Worm (Caenorhabditis elegans): Measurements from ENCODE around the gene C09B9.2.

DNA sequence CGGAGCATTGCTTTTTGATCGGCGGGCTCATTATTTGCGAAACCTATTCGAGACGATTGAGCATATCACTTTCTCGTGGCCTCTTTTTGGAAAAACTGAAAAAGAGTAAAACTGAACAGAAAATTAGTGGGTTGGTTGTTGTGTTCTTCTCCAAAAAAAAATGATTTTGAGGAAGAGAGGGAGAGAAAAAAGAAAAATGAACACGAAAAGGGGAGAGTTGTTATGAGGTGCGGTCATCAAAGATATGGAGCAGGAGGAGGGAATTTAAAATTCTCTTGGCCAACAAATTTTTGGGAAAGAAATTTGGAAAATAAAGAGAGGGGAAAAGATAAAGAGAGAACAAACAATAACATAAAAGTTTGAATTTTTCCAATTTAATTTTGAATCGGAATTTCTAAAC is 16.3 kb downstream of the C09B9.2 start, which contains the start of gene hot-9:
- TF ChIP-seq ceh-28 (tag; optimal IDR thresholded peaks at IDR 0.05) (no peak), mdl-1 (tag; optimal IDR thresholded peaks at IDR 0.05) (no peak), aly-2 (tag; optimal IDR thresholded peaks at IDR 0.05) (no peak), nfya-1 (tag; optimal IDR thresholded peaks at IDR 0.05; ENCODE audit: insufficient read depth) (no peak)
